Worm (Caenorhabditis elegans) whole organism, young adult: ENCODE results near the gene K02D10.2.

Experiments
- B0035.1 ChIP-seq: sonication (generic microtip); optimal IDR thresholded peaks from 2 replicates; lab custom pipeline; 2016; ENCODE audit warnings: missing genetic modification characterization, mild to moderate bottlenecking, missing compliant biosample characterization, missing genotype, missing genetic modification reagents
- F22D6.2 ChIP-seq: sonication (generic microtip); optimal IDR thresholded peaks from 2 replicates; lab custom pipeline; 2016; ENCODE audit warnings: mild to moderate bottlenecking, missing genetic modification characterization, missing compliant biosample characterization
- ccch-3 ChIP-seq: fragments of 200-800 bp; sonication (Bioruptor generic); optimal IDR thresholded peaks from 2 replicates; lab custom pipeline; 2018; ENCODE audit warnings: mild to moderate bottlenecking, missing genetic modification characterization, missing compliant biosample characterization
- lin-54 ChIP-seq: fragments of 200-800 bp; sonication (Bioruptor generic); optimal IDR thresholded peaks from 2 replicates; lab custom pipeline; 2018; ENCODE audit warnings: mild to moderate bottlenecking, missing genetic modification characterization, missing compliant biosample characterization
- lsy-27 ChIP-seq: sonication (generic microtip); optimal IDR thresholded peaks from 2 replicates; lab custom pipeline; 2017; ENCODE audit warnings: missing genetic modification characterization, mild to moderate bottlenecking, missing compliant biosample characterization, antibody characterized with exemption, missing genotype, borderline replicate concordance; ENCODE audit not compliant: insufficient read depth
- mes-4 ChIP-seq: sonication (generic microtip); optimal IDR thresholded peaks from 2 replicates; lab custom pipeline; 2016; ENCODE audit warnings: missing genotype, missing genetic modification characterization, missing compliant biosample characterization

- no peak for TF ChIP-seq mes-4 (tag; lab: Kevin White, UChicago)
- TF ChIP-seq lin-54 (GFP tag; lab: Kevin White, UChicago), result no peak
- TF ChIP-seq lsy-27 (tag; lab: Kevin White, UChicago), result no peak
- no peak for TF ChIP-seq F22D6.2 (tag; lab: Kevin White, UChicago)
- TF ChIP-seq ccch-3 (GFP tag; lab: Kevin White, UChicago), result no peak
- no peak for TF ChIP-seq B0035.1 (tag; lab: Kevin White, UChicago)
Measured at ce11 chrIII:8743796-8744404, 27.2 kb downstream of the K02D10.2 start, which contains the start of gene ZK370.6.
